Worm (Caenorhabditis elegans) whole organism, L4 larva: Measurements from ENCODE around the gene str-14.

Source experiments
- D1046.2 ChIP-seq: fragments of 200-800 bp; sonication (Bioruptor generic); IDR thresholded peaks from 2 replicates; pipeline ENCODE4 v1.3.6; 2022; ENCODE audit warnings: missing genetic modification characterization, missing compliant biosample characterization
- F37D6.2 ChIP-seq: sonication (generic microtip); optimal IDR thresholded peaks from 2 replicates; lab custom pipeline; 2016; ENCODE audit warnings: mild to moderate bottlenecking, missing genetic modification characterization, missing compliant biosample characterization
- R02D3.7 ChIP-seq: fragments of 150-350 bp; sonication (generic microtip); optimal IDR thresholded peaks from 3 replicates; lab custom pipeline; 2014; ENCODE audit warnings: missing biosample characterization, missing genetic modification characterization
- T20F7.1 ChIP-seq: fragments of 200-800 bp; sonication (Bioruptor generic); optimal IDR thresholded peaks from 2 replicates; lab custom pipeline; 2018; ENCODE audit warnings: mild to moderate bottlenecking, missing genetic modification characterization, missing compliant biosample characterization
- Y105C5A.15 ChIP-seq: fragments of 200-800 bp; sonication (Bioruptor generic); IDR thresholded peaks from 2 replicates; pipeline ENCODE4 v1.3.6; 2022; ENCODE audit warnings: missing genetic modification characterization, missing compliant biosample characterization
- Y48G9A.11 ChIP-seq: fragments of 200-800 bp; sonication (Bioruptor generic); IDR thresholded peaks from 2 replicates; pipeline ENCODE4 v1.3.6; 2022; ENCODE audit warnings: missing genetic modification reagents, missing genetic modification characterization, missing compliant biosample characterization
- Y5F2A.4 ChIP-seq: fragments of 200-800 bp; sonication (Bioruptor generic); optimal IDR thresholded peaks from 2 replicates; lab custom pipeline; 2018; ENCODE audit warnings: mild to moderate bottlenecking, missing genetic modification characterization, missing compliant biosample characterization
- Y75B8A.6 ChIP-seq: fragments of 200-800 bp; sonication (Bioruptor generic); IDR thresholded peaks from 2 replicates; pipeline ENCODE4 v1.3.6; 2022; ENCODE audit warnings: missing genetic modification reagents, missing genetic modification characterization, missing compliant biosample characterization
- aha-1 ChIP-seq: fragments of 150-350 bp; peaks from one replicate; lab custom pipeline; 2014; ENCODE audit warnings: missing biosample characterization, missing genetic modification characterization
- ceh-20 ChIP-seq: fragments of 200-800 bp; sonication (Bioruptor generic); IDR thresholded peaks from 2 replicates; pipeline ENCODE4 v1.3.6; 2022; ENCODE audit warnings: missing genetic modification reagents, missing genetic modification characterization, missing compliant biosample characterization
- ceh-28 ChIP-seq: fragments of 150-350 bp; optimal IDR thresholded peaks from 2 replicates; lab custom pipeline; 2014; ENCODE audit warnings: missing biosample characterization, missing genetic modification reagents, missing genetic modification characterization
- ceh-32 ChIP-seq: sonication (generic microtip); optimal IDR thresholded peaks from 2 replicates; lab custom pipeline; 2016; ENCODE audit warnings: mild to moderate bottlenecking, missing genetic modification characterization, missing compliant biosample characterization; ENCODE audit not compliant: poor library complexity
- ceh-82 ChIP-seq: sonication (generic microtip); optimal IDR thresholded peaks from 2 replicates; lab custom pipeline; 2017; ENCODE audit warnings: missing biosample characterization, missing genetic modification characterization
- daf-8 ChIP-seq: fragments of 200-800 bp; sonication (Bioruptor generic); IDR thresholded peaks from 2 replicates; pipeline ENCODE4 v1.3.6; 2022; ENCODE audit warnings: missing genetic modification characterization, missing compliant biosample characterization
- dmd-8 ChIP-seq: fragments of 200-800 bp; sonication (Bioruptor generic); IDR thresholded peaks from 2 replicates; pipeline ENCODE4 v1.3.6; 2022; ENCODE audit warnings: missing genetic modification characterization, missing compliant biosample characterization
- dpl-1 ChIP-seq: fragments of 150-350 bp; optimal IDR thresholded peaks from 2 replicates; lab custom pipeline; 2014; ENCODE audit warnings: missing biosample characterization, missing genetic modification reagents, missing genetic modification characterization
- egl-43 ChIP-seq: fragments of 200-800 bp; sonication (Bioruptor generic); IDR thresholded peaks from 2 replicates; pipeline ENCODE4 v1.3.6; 2022; ENCODE audit warnings: missing genetic modification reagents, missing genetic modification characterization, missing compliant biosample characterization
- jun-1 ChIP-seq: fragments of 150-350 bp; optimal IDR thresholded peaks from 2 replicates; lab custom pipeline; 2014; ENCODE audit warnings: missing biosample characterization, missing genetic modification reagents, missing genetic modification characterization
- lin-13 ChIP-seq: fragments of 150-350 bp; optimal IDR thresholded peaks from 2 replicates; lab custom pipeline; 2014; ENCODE audit warnings: missing biosample characterization, missing genetic modification reagents, missing genetic modification characterization
- lin-38 ChIP-seq: fragments of 200-800 bp; sonication (Bioruptor generic); IDR thresholded peaks from 2 replicates; pipeline ENCODE4 v1.3.6; 2022; ENCODE audit warnings: missing genetic modification reagents, missing genetic modification characterization, missing compliant biosample characterization
- lir-3 ChIP-seq: sonication (generic microtip); optimal IDR thresholded peaks from 2 replicates; lab custom pipeline; 2016; ENCODE audit warnings: mild to moderate bottlenecking, missing genetic modification characterization, missing compliant biosample characterization
- mdl-1 ChIP-seq, 2 experiments: fragments of 150-350 bp in 1 of 2; sonication (generic microtip) in 1 of 2; optimal IDR thresholded peaks; 2 replicates each; lab custom pipeline; 2014 to 2017; ENCODE audit warnings: missing biosample characterization in 2 of 2, missing genetic modification characterization in 2 of 2
- mdt-29 ChIP-seq: fragments of 200-800 bp; sonication (Bioruptor generic); IDR thresholded peaks from 2 replicates; pipeline ENCODE4 v1.3.6; 2022; ENCODE audit warnings: missing genetic modification reagents, missing genetic modification characterization, missing compliant biosample characterization
- nhr-102 ChIP-seq: sonication (generic microtip); optimal IDR thresholded peaks from 2 replicates; lab custom pipeline; 2016; ENCODE audit warnings: mild to moderate bottlenecking, missing genetic modification characterization, moderate library complexity, missing compliant biosample characterization
- nhr-11 ChIP-seq: fragments of 150-350 bp; optimal IDR thresholded peaks from 2 replicates; lab custom pipeline; 2014; ENCODE audit warnings: missing biosample characterization, missing genetic modification characterization
- nhr-237 ChIP-seq: sonication (generic microtip); optimal IDR thresholded peaks from 2 replicates; lab custom pipeline; 2017; ENCODE audit warnings: missing biosample characterization, missing genetic modification characterization
- nhr-41 ChIP-seq: fragments of 200-800 bp; sonication (Bioruptor generic); IDR thresholded peaks from 2 replicates; pipeline ENCODE4 v1.3.6; 2022; ENCODE audit warnings: missing genetic modification reagents, missing genetic modification characterization, missing compliant biosample characterization
- nhr-42 ChIP-seq: fragments of 200-800 bp; sonication (Bioruptor generic); IDR thresholded peaks from 2 replicates; pipeline ENCODE4 v1.3.6; 2022; ENCODE audit warnings: missing genetic modification characterization, missing compliant biosample characterization
- nhr-48 ChIP-seq: sonication (generic microtip); optimal IDR thresholded peaks from 2 replicates; lab custom pipeline; 2016; ENCODE audit warnings: mild to moderate bottlenecking, missing genetic modification characterization, missing compliant biosample characterization
- nhr-6 ChIP-seq: fragments of 150-350 bp; optimal IDR thresholded peaks from 2 replicates; lab custom pipeline; 2014; ENCODE audit warnings: missing biosample characterization, missing genetic modification characterization
- nhr-77 ChIP-seq: fragments of 150-350 bp; optimal IDR thresholded peaks from 2 replicates; lab custom pipeline; 2014; ENCODE audit warnings: missing biosample characterization, missing genetic modification characterization
- rbr-2 ChIP-seq: sonication (generic microtip); optimal IDR thresholded peaks from 2 replicates; lab custom pipeline; 2016; ENCODE audit warnings: missing genotype, missing genetic modification characterization, missing compliant biosample characterization
- saeg-2 ChIP-seq: fragments of 200-800 bp; sonication (Bioruptor generic); IDR thresholded peaks from 2 replicates; pipeline ENCODE4 v1.3.6; 2022; ENCODE audit warnings: missing genetic modification reagents, missing genetic modification characterization, missing compliant biosample characterization
- sdz-12 ChIP-seq: fragments of 200-800 bp; sonication (Bioruptor generic); optimal IDR thresholded peaks from 2 replicates; lab custom pipeline; 2018; ENCODE audit warnings: mild to moderate bottlenecking, missing genetic modification characterization, missing compliant biosample characterization
- skn-1 ChIP-seq: fragments of 150-350 bp; optimal IDR thresholded peaks from 2 replicates; lab custom pipeline; 2014; ENCODE audit warnings: missing biosample characterization, missing genetic modification characterization
- spr-3 ChIP-seq: fragments of 200-800 bp; sonication (Bioruptor generic); optimal IDR thresholded peaks from 2 replicates; lab custom pipeline; 2018; ENCODE audit warnings: mild to moderate bottlenecking, missing genetic modification characterization, missing compliant biosample characterization
- unc-62 ChIP-seq, 3 experiments: fragments of 150-350 bp in 1 of 3; sonication (generic microtip); optimal IDR thresholded peaks in 2 of 3; peaks in 1 of 3; 1 replicate in 1 of 3; 2 replicates in 2 of 3; lab custom pipeline; 2014 to 2017; ENCODE audit warnings: missing biosample characterization in 3 of 3, missing genetic modification characterization in 3 of 3, missing genetic modification reagents in 3 of 3, missing genotype in 1 of 3
- ztf-7 ChIP-seq: fragments of 150-350 bp; optimal IDR thresholded peaks from 2 replicates; lab custom pipeline; 2014; ENCODE audit warnings: missing biosample characterization, missing genetic modification characterization

The str-14 gene

DNA sequence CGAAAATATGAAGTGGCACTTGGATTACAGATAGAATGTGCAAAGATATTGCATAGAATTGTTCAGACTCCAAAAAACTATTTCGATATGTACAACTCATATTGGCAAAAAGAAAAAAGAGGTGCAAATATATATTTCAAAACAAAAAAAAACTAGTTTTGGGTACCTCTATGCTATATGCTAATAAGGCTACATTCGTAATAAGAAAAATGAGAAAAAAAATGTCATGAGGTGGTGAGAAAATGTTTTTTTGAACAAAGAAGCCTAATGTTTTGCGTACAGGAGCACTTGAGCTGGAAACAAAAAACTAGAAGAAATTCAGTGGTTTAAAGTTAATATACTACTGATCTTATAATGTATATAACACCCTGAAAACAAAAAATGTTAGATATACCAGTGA, 5.9 kb upstream of the str-14 start, which contains the start of gene srh-142:
Gene srh-142 (minus strand): TSS at position 101 of the 400 bp plus-strand sequence.
- no peak for TF ChIP-seq mdt-29
- TF ChIP-seq skn-1 (tag; lab: Kevin White, UChicago), result no peak
- TF ChIP-seq, all 104 proteins: peak for 0

DNA sequence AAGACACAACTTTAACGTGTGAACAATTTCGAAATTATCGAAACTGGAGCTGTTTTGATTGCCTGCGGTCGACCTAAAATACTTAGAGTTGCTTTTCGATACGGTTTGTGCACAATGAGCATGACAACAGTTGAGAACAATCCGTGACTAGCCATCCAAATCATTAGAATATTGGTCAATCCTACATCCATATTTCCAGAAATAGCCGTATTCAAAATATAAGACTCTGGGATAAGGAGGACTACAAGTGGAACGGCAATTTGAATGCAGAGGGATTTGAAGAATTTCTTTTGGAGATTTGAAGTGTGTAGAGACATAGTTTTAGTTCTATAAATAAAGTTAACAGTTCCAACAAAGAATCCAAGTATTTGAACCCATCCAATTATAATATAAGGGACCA, 4.4 kb upstream of the str-14 start:
- TF ChIP-seq lir-3 (no peak), nhr-41 (GFP tag; lab: Robert Waterston, UW) (no peak), jun-1 (tag; lab: Kevin White, UChicago) (no peak), nhr-48 (no peak), nhr-6 (no peak), Y105C5A.15 (GFP tag; lab: Robert Waterston, UW) (no peak), unc-62 (GFP tag; optimal IDR thresholded peaks at IDR 0.05 in 1 of 2; lab: Kevin White, UChicago) (peak in 1 of 2 experiments; percentile 91), unc-62 (tag; optimal IDR thresholded peaks at IDR 0.05; lab: Kevin White, UChicago) (no peak), aha-1 (peak; percentile 83), sdz-12 (no peak), ztf-7 (no peak), dpl-1 (no peak), egl-43 (GFP tag; lab: Robert Waterston, UW) (no peak), ceh-32 (tag; lab: Kevin White, UChicago) (no peak), ceh-20 (GFP tag; lab: Robert Waterston, UW) (no peak), mdl-1 (tag; optimal IDR thresholded peaks at IDR 0.05; lab: Kevin White, UChicago) (no peak), F37D6.2 (tag; lab: Kevin White, UChicago) (no peak)
- TF ChIP-seq, all 104 proteins: peak for 2

DNA sequence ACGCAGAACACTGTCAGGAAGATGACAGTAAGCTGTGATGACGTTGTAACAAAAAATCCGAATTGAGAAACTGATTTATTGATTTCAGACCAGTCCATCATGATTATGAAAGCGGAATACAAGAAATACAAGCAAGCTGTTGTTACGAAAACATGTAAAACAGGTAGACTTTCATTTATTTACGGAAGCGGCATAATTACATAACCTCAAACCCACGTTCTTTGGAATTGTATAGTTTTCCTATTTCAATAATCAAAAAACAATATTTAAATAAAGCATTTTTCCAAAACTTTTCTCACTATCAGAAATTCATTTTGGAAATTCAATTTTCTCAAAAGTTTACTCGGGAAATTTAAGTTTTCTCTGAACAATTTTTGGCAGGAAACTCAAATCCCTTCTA, 3.7 kb upstream of the str-14 start, which contains the start of gene str-15:
Gene str-15 (minus strand): TSS at position 101 of the 400 bp plus-strand sequence.
- no peak for TF ChIP-seq lin-13 (GFP tag; lab: Kevin White, UChicago)
- no peak for TF ChIP-seq mdl-1 (tag; optimal IDR thresholded peaks at IDR 0.05; lab: Kevin White, UChicago)
- no peak for TF ChIP-seq mdt-29
- no peak for TF ChIP-seq unc-62 (GFP tag; optimal IDR thresholded peaks at IDR 0.05 in 1 of 2; lab: Kevin White, UChicago)
- TF ChIP-seq unc-62 (tag; optimal IDR thresholded peaks at IDR 0.05; lab: Kevin White, UChicago), result no peak
- no peak for TF ChIP-seq saeg-2
- no peak for TF ChIP-seq D1046.2 (GFP tag; lab: Robert Waterston, UW)
- TF ChIP-seq, all 104 proteins: peak for 0

DNA sequence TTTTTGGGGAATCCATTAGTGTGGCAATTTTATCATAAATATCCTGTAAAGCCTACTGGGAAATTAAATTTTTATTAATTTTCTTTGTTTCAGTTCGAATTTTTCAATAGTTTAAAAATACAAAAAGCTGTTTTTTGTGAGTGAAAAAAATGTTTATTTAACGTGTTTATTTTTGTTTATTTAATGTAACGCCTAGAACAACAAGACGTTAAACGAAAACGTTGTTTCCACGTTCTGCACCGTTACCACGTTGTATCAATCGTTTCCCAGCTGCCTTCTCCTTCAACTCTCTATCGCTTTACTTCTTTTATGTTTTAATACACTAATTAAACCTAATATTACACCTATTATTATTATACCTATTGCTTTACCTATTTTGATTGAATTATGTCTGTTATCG, 7.2 kb downstream of the str-14 start, which contains the start of gene T08G3.13:
Gene T08G3.13 (plus strand): TSS at position 301 of the 400 bp plus-strand sequence.
- TF ChIP-seq saeg-2 (no peak), jun-1 (tag; lab: Kevin White, UChicago) (no peak), Y75B8A.6 (GFP tag; lab: Robert Waterston, UW) (no peak), nhr-77 (tag; lab: Kevin White, UChicago) (no peak)

DNA sequence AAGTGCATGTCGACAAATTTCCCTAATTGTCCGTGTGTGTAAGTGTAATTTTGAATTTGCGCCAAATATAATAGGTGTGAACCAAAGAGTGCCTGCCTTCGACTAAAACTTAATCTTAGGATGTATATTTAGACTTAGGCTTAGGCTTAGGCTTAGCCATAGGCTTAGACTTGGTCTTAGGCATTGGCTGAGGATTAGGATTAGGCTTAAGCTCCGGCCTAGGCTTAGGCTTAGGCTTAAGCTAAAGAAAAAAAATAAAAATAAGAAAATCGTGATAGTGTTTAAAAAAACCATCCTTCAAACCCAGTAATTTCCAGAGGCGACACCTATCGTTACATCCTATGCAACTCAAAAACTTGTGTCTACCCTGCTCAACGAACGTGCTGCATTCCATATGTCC, 8.8 kb downstream of the str-14 start:
- no peak for TF ChIP-seq daf-8 (GFP tag; lab: Robert Waterston, UW)
- TF ChIP-seq nhr-237 (tag; lab: Kevin White, UChicago), result no peak
- no peak for TF ChIP-seq T20F7.1 (GFP tag; lab: Kevin White, UChicago)
- no peak for TF ChIP-seq Y48G9A.11
- no peak for TF ChIP-seq ceh-82 (tag; lab: Kevin White, UChicago)
- no peak for TF ChIP-seq ceh-28
- no peak for TF ChIP-seq skn-1 (tag; lab: Kevin White, UChicago)
- TF ChIP-seq rbr-2 (tag; lab: Kevin White, UChicago), result no peak
- no peak for TF ChIP-seq nhr-42 (GFP tag; lab: Robert Waterston, UW)
- no peak for TF ChIP-seq nhr-11 (tag; lab: Kevin White, UChicago)
- no peak for TF ChIP-seq lin-13 (GFP tag; lab: Kevin White, UChicago)
- TF ChIP-seq nhr-102 (tag; lab: Kevin White, UChicago), result no peak
- TF ChIP-seq dmd-8, result no peak
- TF ChIP-seq lin-38 (GFP tag; lab: Robert Waterston, UW), result no peak
- TF ChIP-seq nhr-77 (tag; lab: Kevin White, UChicago), result no peak
- TF ChIP-seq R02D3.7 (tag; lab: Kevin White, UChicago), result no peak
- no peak for TF ChIP-seq spr-3
- no peak for TF ChIP-seq dpl-1
- TF ChIP-seq Y5F2A.4 (GFP tag; lab: Kevin White, UChicago), result no peak
